Fruit fly (Drosophila melanogaster) whole organism, embryonic: ENCODE results near the gene CG5968.

Experiments used
- Antp ChIP-seq: fragments of 200-800 bp; sonication (Bioruptor generic); optimal IDR thresholded peaks from 3 replicates; lab custom pipeline; 2016; ENCODE audit warnings: missing biosample characterization, missing genetic modification characterization
- CG10321 ChIP-seq: fragments of 200-800 bp; sonication (Bioruptor generic); IDR thresholded peaks from 2 replicates; pipeline ENCODE4 v1.3.6; 2022; ENCODE audit warnings: missing biosample characterization, missing genetic modification characterization
- CG10654 ChIP-seq: fragments of 200-800 bp; sonication (Bioruptor generic); optimal IDR thresholded peaks from 2 replicates; lab custom pipeline; 2016; ENCODE audit warnings: missing biosample characterization, missing genetic modification characterization
- CG12071 ChIP-seq: fragments of 200-800 bp; sonication (Bioruptor generic); optimal IDR thresholded peaks from 3 replicates; lab custom pipeline; 2018; ENCODE audit warnings: missing biosample characterization, mild to moderate bottlenecking, missing genetic modification characterization
- CG12659 ChIP-seq: fragments of 200-800 bp; sonication (Bioruptor generic); optimal IDR thresholded peaks from 3 replicates; lab custom pipeline; 2017; ENCODE audit warnings: mild to moderate bottlenecking, missing biosample characterization, missing genetic modification reagents, missing genetic modification characterization
- CG12744 ChIP-seq: fragments of 200-800 bp; sonication (Bioruptor generic); optimal IDR thresholded peaks from 2 replicates; lab custom pipeline; 2016; ENCODE audit warnings: missing biosample characterization, missing genetic modification characterization
- CG12769 ChIP-seq: fragments of 200-800 bp; sonication (Bioruptor generic); optimal IDR thresholded peaks from 2 replicates; lab custom pipeline; 2019; ENCODE audit warnings: missing biosample characterization, mild to moderate bottlenecking, missing genetic modification characterization, moderate library complexity
- CG14050 ChIP-seq: fragments of 200-800 bp; sonication (Bioruptor generic); IDR thresholded peaks from 3 replicates; pipeline ENCODE4 v1.3.6; 2022; ENCODE audit warnings: missing biosample characterization, missing genetic modification characterization
- CG16815 ChIP-seq: fragments of 200-800 bp; sonication (Bioruptor generic); optimal IDR thresholded peaks from 3 replicates; lab custom pipeline; 2017; ENCODE audit warnings: missing biosample characterization, mild to moderate bottlenecking, missing genetic modification characterization
- CG17568 ChIP-seq: fragments of 200-800 bp; sonication (Bioruptor generic); optimal IDR thresholded peaks from 2 replicates; lab custom pipeline; 2018; ENCODE audit warnings: missing biosample characterization, mild to moderate bottlenecking, missing genetic modification characterization, moderate library complexity
- CG18599 ChIP-seq: fragments of 200-800 bp; sonication (Bioruptor generic); optimal IDR thresholded peaks from 3 replicates; lab custom pipeline; 2017; ENCODE audit warnings: missing biosample characterization, missing genetic modification characterization, mild to moderate bottlenecking, moderate library complexity, missing genetic modification reagents
- CG2116 ChIP-seq: fragments of 200-800 bp; sonication (Bioruptor generic); optimal IDR thresholded peaks from 3 replicates; lab custom pipeline; 2018; ENCODE audit warnings: missing biosample characterization, mild to moderate bottlenecking, missing genetic modification characterization
- CG2120 ChIP-seq: fragments of 200-800 bp; sonication (Bioruptor generic); optimal IDR thresholded peaks from 3 replicates; lab custom pipeline; 2016; ENCODE audit warnings: missing biosample characterization, missing genetic modification characterization
- CG2129 ChIP-seq: fragments of 200-800 bp; sonication (Bioruptor generic); IDR thresholded peaks from 2 replicates; pipeline ENCODE4 v1.3.6; 2022; ENCODE audit warnings: missing biosample characterization, missing genetic modification characterization; ENCODE audit not compliant: partially characterized antibody
- CG2202 ChIP-seq: fragments of 200-800 bp; sonication (Bioruptor generic); optimal IDR thresholded peaks from 2 replicates; lab custom pipeline; 2018; ENCODE audit warnings: missing biosample characterization, mild to moderate bottlenecking, missing genetic modification characterization
- CG2889 ChIP-seq: fragments of 200-800 bp; sonication (Bioruptor generic); IDR thresholded peaks from 3 replicates; pipeline ENCODE4 v1.3.6; 2022; ENCODE audit warnings: missing biosample characterization, missing genetic modification characterization
- CG30431 ChIP-seq: fragments of 200-800 bp; sonication (Bioruptor generic); optimal IDR thresholded peaks from 2 replicates; lab custom pipeline; 2017; ENCODE audit warnings: missing biosample characterization, missing genetic modification characterization
- CG34376 ChIP-seq: fragments of 200-800 bp; sonication (Bioruptor generic); optimal IDR thresholded peaks from 2 replicates; lab custom pipeline; 2018; ENCODE audit warnings: missing biosample characterization, mild to moderate bottlenecking, missing genetic modification characterization
- CG3847 ChIP-seq: fragments of 200-800 bp; sonication (Bioruptor generic); IDR thresholded peaks from 2 replicates; pipeline ENCODE4 v1.3.6; 2022; ENCODE audit warnings: missing biosample characterization, missing genetic modification characterization
- CG4820 ChIP-seq: fragments of 200-800 bp; sonication (Bioruptor generic); optimal IDR thresholded peaks from 3 replicates; lab custom pipeline; 2016; ENCODE audit warnings: missing biosample characterization, missing genetic modification characterization
- CG5180 ChIP-seq: fragments of 200-800 bp; sonication (Bioruptor generic); optimal IDR thresholded peaks from 3 replicates; lab custom pipeline; 2017; ENCODE audit warnings: missing biosample characterization, missing genetic modification characterization, mild to moderate bottlenecking, moderate library complexity, missing genetic modification reagents
- CG8359 ChIP-seq: fragments of 200-800 bp; sonication (Bioruptor generic); optimal IDR thresholded peaks from 2 replicates; lab custom pipeline; 2017; ENCODE audit warnings: missing biosample characterization, mild to moderate bottlenecking, missing genetic modification characterization, borderline replicate concordance
- CG9932 ChIP-seq: fragments of 200-800 bp; sonication (Bioruptor generic); IDR thresholded peaks from 2 replicates; pipeline ENCODE4 v1.3.6; 2022; ENCODE audit warnings: missing biosample characterization, missing genetic modification characterization
- D19B ChIP-seq: fragments of 200-800 bp; sonication (Bioruptor generic); optimal IDR thresholded peaks from 2 replicates; lab custom pipeline; 2017; ENCODE audit warnings: missing biosample characterization, mild to moderate bottlenecking, missing genetic modification characterization
- Dip2 ChIP-seq: fragments of 200-800 bp; sonication (Bioruptor generic); IDR thresholded peaks from 2 replicates; pipeline ENCODE4 v1.3.6; 2022; ENCODE audit warnings: missing biosample characterization, missing genetic modification characterization
- Dll ChIP-seq: fragments of 200-800 bp; sonication (Bioruptor generic); IDR thresholded peaks from 4 replicates; pipeline ENCODE4 v1.3.6; 2022; ENCODE audit warnings: missing biosample characterization, missing genetic modification characterization; ENCODE audit not compliant: partially characterized antibody
- ERR ChIP-seq: fragments of 200-800 bp; sonication (Bioruptor generic); optimal IDR thresholded peaks from 2 replicates; lab custom pipeline; 2016; ENCODE audit warnings: missing biosample characterization, missing genetic modification characterization
- HLHmδ ChIP-seq: fragments of 200-800 bp; sonication (Bioruptor generic); optimal IDR thresholded peaks from 2 replicates; lab custom pipeline; 2018; ENCODE audit warnings: missing biosample characterization, mild to moderate bottlenecking, missing genetic modification characterization, moderate library complexity
- Hr39 ChIP-seq: fragments of >200 bp; optimal IDR thresholded peaks from 2 replicates; lab custom pipeline; 2017
- Jarid2 ChIP-seq: fragments of 200-800 bp; sonication (Bioruptor generic); optimal IDR thresholded peaks from 3 replicates; lab custom pipeline; 2017; ENCODE audit warnings: mild to moderate bottlenecking, missing biosample characterization, missing genetic modification reagents, missing genetic modification characterization
- Mrtf ChIP-seq: fragments of 200-800 bp; sonication (Bioruptor generic); IDR thresholded peaks from 3 replicates; pipeline ENCODE4 v1.3.6; 2022; ENCODE audit warnings: missing biosample characterization, missing genetic modification characterization
- Taf1 ChIP-seq: fragments of 200-800 bp; sonication (Bioruptor generic); IDR thresholded peaks from 2 replicates; pipeline ENCODE4 v1.3.6; 2022; ENCODE audit warnings: missing biosample characterization, missing genetic modification characterization
- ase ChIP-seq: fragments of 200-800 bp; sonication (Bioruptor generic); IDR thresholded peaks from 3 replicates; pipeline ENCODE4 v1.3.6; 2022; ENCODE audit warnings: missing biosample characterization, missing genetic modification characterization
- ato ChIP-seq: fragments of 200-800 bp; sonication (Bioruptor generic); IDR thresholded peaks from 2 replicates; pipeline ENCODE4 v1.3.6; 2022; ENCODE audit warnings: missing biosample characterization, missing genetic modification characterization; ENCODE audit not compliant: partially characterized antibody
- cato ChIP-seq: fragments of 200-800 bp; sonication (Bioruptor generic); optimal IDR thresholded peaks from 2 replicates; lab custom pipeline; 2016; ENCODE audit warnings: missing biosample characterization, missing genetic modification characterization, borderline replicate concordance
- cg ChIP-seq: fragments of 200-800 bp; sonication (Bioruptor generic); optimal IDR thresholded peaks from 3 replicates; lab custom pipeline; 2019; ENCODE audit warnings: missing biosample characterization, mild to moderate bottlenecking, missing genetic modification characterization, moderate library complexity
- dati ChIP-seq: fragments of 200-800 bp; sonication (Bioruptor generic); IDR thresholded peaks from 2 replicates; pipeline ENCODE4 v1.3.6; 2022; ENCODE audit warnings: missing biosample characterization, missing genetic modification characterization
- her ChIP-seq: fragments of 200-800 bp; sonication (Bioruptor generic); optimal IDR thresholded peaks from 2 replicates; lab custom pipeline; 2016; ENCODE audit warnings: missing biosample characterization, missing genetic modification characterization
- ken ChIP-seq: fragments of 200-800 bp; sonication (Bioruptor generic); IDR thresholded peaks from 3 replicates; pipeline ENCODE4 v1.3.6; 2022; ENCODE audit warnings: missing biosample characterization, missing genetic modification characterization
- pnt ChIP-seq: fragments of 200-800 bp; sonication (Bioruptor generic); optimal IDR thresholded peaks from 3 replicates; lab custom pipeline; 2016; ENCODE audit warnings: missing biosample characterization, missing genetic modification characterization
- row ChIP-seq: fragments of 200-800 bp; sonication (Bioruptor generic); IDR thresholded peaks from 3 replicates; pipeline ENCODE4 v1.3.6; 2022; ENCODE audit warnings: missing biosample characterization, missing genetic modification characterization
- sc ChIP-seq, 3 experiments: fragments of >200 bp in 2 of 3; fragments of 200-800 bp in 1 of 3; sonication (Bioruptor generic) in 1 of 3; optimal IDR thresholded peaks; 2 replicates in 2 of 3; 3 replicates in 1 of 3; lab custom pipeline; 2017; ENCODE audit warnings: mild to moderate bottlenecking in 1 of 3, missing biosample characterization in 1 of 3, missing genetic modification characterization in 1 of 3, missing genetic modification reagents in 1 of 3
- schlank ChIP-seq: fragments of 200-800 bp; sonication (Bioruptor generic); optimal IDR thresholded peaks from 2 replicates; lab custom pipeline; 2018; ENCODE audit warnings: missing biosample characterization, mild to moderate bottlenecking, missing genetic modification characterization
- slp2 ChIP-seq: fragments of 200-800 bp; sonication (Bioruptor generic); optimal IDR thresholded peaks from 2 replicates; lab custom pipeline; 2016; ENCODE audit warnings: missing biosample characterization, missing genetic modification characterization
- stwl ChIP-seq: fragments of 200-800 bp; sonication (Bioruptor generic); optimal IDR thresholded peaks from 3 replicates; lab custom pipeline; 2018; ENCODE audit warnings: missing biosample characterization, mild to moderate bottlenecking, missing genetic modification characterization, moderate library complexity
- tio ChIP-seq: fragments of 200-800 bp; sonication (Bioruptor generic); optimal IDR thresholded peaks from 2 replicates; lab custom pipeline; 2017; ENCODE audit warnings: missing biosample characterization, missing genetic modification characterization, inconsistent platforms
- trh ChIP-seq: fragments of 200-800 bp; sonication (Bioruptor generic); optimal IDR thresholded peaks from 2 replicates; lab custom pipeline; 2016; ENCODE audit warnings: missing biosample characterization, missing genetic modification characterization
- ttk ChIP-seq: fragments of 200-800 bp; sonication (Bioruptor generic); IDR thresholded peaks from 2 replicates; pipeline ENCODE4 v2.1.2; 2022; ENCODE audit warnings: missing biosample characterization, missing genetic modification characterization
- unpg ChIP-seq: fragments of 200-800 bp; sonication (Bioruptor generic); optimal IDR thresholded peaks from 3 replicates; lab custom pipeline; 2018; ENCODE audit warnings: missing biosample characterization, mild to moderate bottlenecking, missing genetic modification characterization, moderate library complexity

The CG5968 gene

dm6 chr2L:16520475-16521344 is 29.0 kb downstream of the CG5968 start (continued):
- TF ChIP-seq cg (GFP tag; lab: Kevin White, UChicago) (no peak), CG17568 (GFP tag; lab: Kevin White, UChicago) (no peak), Dip2 (GFP tag; lab: Robert Waterston, UW) (no peak), Mrtf (GFP tag; lab: Robert Waterston, UW) (no peak), CG2889 (GFP tag; lab: Robert Waterston, UW) (no peak), CG16815 (no peak), CG30431 (GFP tag; lab: Kevin White, UChicago) (no peak), CG2116 (GFP tag; lab: Kevin White, UChicago) (no peak), CG14050 (GFP tag; lab: Robert Waterston, UW) (no peak), Dll (GFP tag; lab: Robert Waterston, UW) (no peak), cato (GFP tag; lab: Kevin White, UChicago) (no peak), CG5180 (GFP tag; lab: Kevin White, UChicago) (no peak), CG3847 (GFP tag; lab: Robert Waterston, UW) (no peak), CG12744 (GFP tag; lab: Kevin White, UChicago) (no peak), tio (GFP tag; lab: Kevin White, UChicago) (no peak), HLHmδ (GFP tag; lab: Kevin White, UChicago) (no peak), D19B (GFP tag; lab: Kevin White, UChicago) (peak; percentile 4), row (GFP tag; lab: Robert Waterston, UW) (no peak; the same call in 2 of the 3 replicates), CG2129 (GFP tag; lab: Robert Waterston, UW) (no peak), pnt (GFP tag; lab: Kevin White, UChicago) (no peak), CG12659 (GFP tag; lab: Kevin White, UChicago) (no peak), Jarid2 (GFP tag; lab: Kevin White, UChicago) (no peak), ken (GFP tag; lab: Robert Waterston, UW) (no peak), Hr39 (lab: Kevin White, UChicago) (no peak), CG12769 (tag; lab: Kevin White, UChicago) (peak; percentile 5), Antp (no peak), ato (GFP tag; lab: Robert Waterston, UW) (no peak), stwl (tag; lab: Kevin White, UChicago) (no peak), CG2120 (GFP tag; lab: Kevin White, UChicago) (no peak), CG18599 (GFP tag; lab: Kevin White, UChicago) (no peak), schlank (tag; lab: Kevin White, UChicago) (no peak), CG10654 (GFP tag; lab: Kevin White, UChicago) (no peak), CG10321 (GFP tag; lab: Robert Waterston, UW) (peak; percentile 37; the same call in 1 of the 2 replicates), CG2202 (tag; lab: Kevin White, UChicago) (no peak), CG12071 (GFP tag; lab: Kevin White, UChicago) (no peak), CG8359 (no peak), sc (optimal IDR thresholded peaks at IDR 0.05; lab: Kevin White, UChicago) (no peak), sc (GFP tag; optimal IDR thresholded peaks at IDR 0.05; lab: Kevin White, UChicago) (no peak), unpg (GFP tag; lab: Kevin White, UChicago) (no peak), Taf1 (GFP tag; lab: Robert Waterston, UW) (no peak), trh (no peak), CG9932 (GFP tag; lab: Robert Waterston, UW) (0 out of 2 replicates have a peak, but pooled peaks have one; percentile 4), slp2 (GFP tag; lab: Kevin White, UChicago) (no peak), her (GFP tag; lab: Kevin White, UChicago) (no peak), ERR (GFP tag; lab: Kevin White, UChicago) (no peak), ase (no peak), CG4820 (no peak), CG34376 (no peak), dati (GFP tag; lab: Robert Waterston, UW) (no peak), ttk (no peak)
